Fruit fly (Drosophila melanogaster): ENCODE results near the gene CG3961.

CG3961 gene

dm6 chr3L:18872440-18872839 lies 17.8 kb downstream of the CG3961 start, which contains the start of the genes Rad9 and Uggt (continued):
- TF ChIP-seq Six4 (GFP tag; optimal IDR thresholded peaks at IDR 0.05) (peak; percentile 32), sna (GFP tag; IDR thresholded peaks at IDR 0.05; ENCODE audit: partially characterized antibody) (peak; percentile 56; the same call in 1 of the 2 replicates), Ptx1 (GFP tag; IDR thresholded peaks at IDR 0.05) (0 out of 2 replicates have a peak, but pooled peaks have one; percentile 24), pfk (GFP tag; optimal IDR thresholded peaks at IDR 0.05) (peak; percentile 20), CG4617 (GFP tag; optimal IDR thresholded peaks at IDR 0.05; ENCODE audit: borderline replicate concordance) (peak; percentile 59), Rfx (GFP tag; IDR thresholded peaks at IDR 0.05) (0 out of 2 replicates have a peak, but pooled peaks have one; percentile 16), CG3847 (GFP tag; IDR thresholded peaks at IDR 0.05) (peak; percentile 45), Meics (GFP tag; optimal IDR thresholded peaks at IDR 0.05) (no peak), CG8924 (tag; optimal IDR thresholded peaks at IDR 0.05) (peak; percentile 17), CG10654 (GFP tag; optimal IDR thresholded peaks at IDR 0.05) (peak; percentile 26), BEAF-32 (GFP tag; optimal IDR thresholded peaks at IDR 0.05) (peak; percentile 19), nmo (GFP tag; optimal IDR thresholded peaks at IDR 0.05) (peak; percentile 50)

- TF ChIP-seq Ptx1 (GFP tag; IDR thresholded peaks at IDR 0.05) (peak; percentile 18; the same call in 1 of the 2 replicates), hkb (optimal IDR thresholded peaks at IDR 0.05) (no peak), hkb (GFP tag; IDR thresholded peaks at IDR 0.05) (0 out of 2 replicates have a peak, but pooled peaks have one; percentile 34), lola (GFP tag; optimal IDR thresholded peaks at IDR 0.05) (peak in 1 of 3 experiments; percentile 26), CG12659 (GFP tag; optimal IDR thresholded peaks at IDR 0.05) (peak; percentile 32), MTF-1 (GFP tag; optimal IDR thresholded peaks at IDR 0.05; ENCODE audit: borderline replicate concordance) (peak; percentile 11), CG3281 (GFP tag; optimal IDR thresholded peaks at IDR 0.05) (peak; percentile 52), trem (tag; optimal IDR thresholded peaks at IDR 0.05) (peak; percentile 55), NfI (GFP tag; optimal IDR thresholded peaks at IDR 0.05) (peak; percentile 55), gsb-n (tag; optimal IDR thresholded peaks at IDR 0.05) (peak; percentile 13), slbo (GFP tag; IDR thresholded peaks at IDR 0.05) (peak; percentile 65), CTCF (GFP tag; optimal IDR thresholded peaks at IDR 0.05) (peak; percentile 10), CG10274 (GFP tag; optimal IDR thresholded peaks at IDR 0.05) (no peak), CG7786 (GFP tag; optimal IDR thresholded peaks at IDR 0.05) (peak; percentile 31), prd (optimal IDR thresholded peaks at IDR 0.05) (no peak), prd (GFP tag; IDR thresholded peaks at IDR 0.05) (peak; percentile 54), Adf1 (GFP tag; IDR thresholded peaks at IDR 0.05) (no peak), CG13424 (tag; optimal IDR thresholded peaks at IDR 0.05) (peak; percentile 46), sisA (GFP tag; IDR thresholded peaks at IDR 0.05) (peak; percentile 14; the same call in 1 of the 2 replicates), CG8924 (tag; optimal IDR thresholded peaks at IDR 0.05) (peak; percentile 58), MESR4 (GFP tag; optimal IDR thresholded peaks at IDR 0.05) (peak; percentile 52), Dad (GFP tag; optimal IDR thresholded peaks at IDR 0.05) (peak; percentile 15), MBD-R2 (GFP tag; IDR thresholded peaks at IDR 0.05) (peak; percentile 61), repo (GFP tag; optimal IDR thresholded peaks at IDR 0.05) (peak; percentile 32), Atf-2 (GFP tag; optimal IDR thresholded peaks at IDR 0.05) (peak; percentile 51), CG10565 (GFP tag; optimal IDR thresholded peaks at IDR 0.05) (no peak), Chrac-16 (GFP tag; optimal IDR thresholded peaks at IDR 0.05) (peak; percentile 49), Camta (GFP tag; optimal IDR thresholded peaks at IDR 0.05) (peak; percentile 37), al (GFP tag; IDR thresholded peaks at IDR 0.05) (peak; percentile 15; the same call in 1 of the 2 replicates), sna (GFP tag; IDR thresholded peaks at IDR 0.05; ENCODE audit: partially characterized antibody) (no peak), NFAT (GFP tag; IDR thresholded peaks at IDR 0.05) (peak; percentile 16; the same call in 1 of the 2 replicates), HLH3B (GFP tag; IDR thresholded peaks at IDR 0.05) (peak; percentile 35), Vsx1 (GFP tag; optimal IDR thresholded peaks at IDR 0.05) (no peak), CG17829 (tag; optimal IDR thresholded peaks at IDR 0.05) (peak; percentile 45), Rfx (GFP tag; IDR thresholded peaks at IDR 0.05) (peak; percentile 52; the same call in 1 of the 2 replicates), Dek (tag; optimal IDR thresholded peaks at IDR 0.05) (peak; percentile 3), CG3995 (GFP tag; optimal IDR thresholded peaks at IDR 0.05) (peak; percentile 1), NC2α (GFP tag; optimal IDR thresholded peaks at IDR 0.05) (peak; percentile 6), Aef1 (GFP tag; IDR thresholded peaks at IDR 0.05) (peak; percentile 20; the same call in 1 of the 3 replicates), Side (GFP tag; optimal IDR thresholded peaks at IDR 0.05) (peak; percentile 65), crp (GFP tag; optimal IDR thresholded peaks at IDR 0.05) (peak in 1 of 2 experiments; percentile 35)
These were observed 20.3 kb downstream of the CG3961 start, which contains the start of gene Blos3 for dm6 chr3L:18870027-18870426. Gene Blos3 (plus strand): TSS chr3L:18870224.

All from whole organism, embryonic.